Worm (Caenorhabditis elegans): ENCODE data around the gene srh-282.

Gene srh-282

ce11 chrIV:269107-269506 is 4.1 kb downstream of the srh-282 start, which contains the start of gene T21D12.11:
Gene T21D12.11, plus strand, starts transcription at chrIV:269407.
- TF ChIP-seq hrde-1 (tag; optimal IDR thresholded peaks at IDR 0.05; ENCODE audit: borderline replicate concordance): no peak
- no peak for TF ChIP-seq Y53G8AR.9 (GFP tag; conservative IDR thresholded peaks at IDR 0.05)
- TF ChIP-seq atf-7 (tag; optimal IDR thresholded peaks at IDR 0.05): no peak
- no peak for TF ChIP-seq pha-4 (tag; optimal IDR thresholded peaks at IDR 0.05)
- no peak for TF ChIP-seq nfyb-1 (GFP tag; IDR thresholded peaks at IDR 0.05)
- no peak for TF ChIP-seq aptf-3 (GFP tag; IDR thresholded peaks at IDR 0.05)

- no peak for TF ChIP-seq ceh-91 (GFP tag; IDR thresholded peaks at IDR 0.05)
- no peak for TF ChIP-seq somi-1 (GFP tag; optimal IDR thresholded peaks at IDR 0.05)
- no peak for TF ChIP-seq ceh-79 (tag; optimal IDR thresholded peaks at IDR 0.05)
Measured at ce11 chrIV:266148-266547, 7.1 kb downstream of the srh-282 start, which contains the start of gene T21D12.12. Gene T21D12.12, plus strand, starts transcription at chrIV:266448.

- TF ChIP-seq lin-35 (GFP tag; optimal IDR thresholded peaks at IDR 0.05): peak in 1 of 3 experiments; percentile 34
- peak; percentile 80; the same call in 1 of the 2 replicates for TF ChIP-seq hmg-1.2 (GFP tag; IDR thresholded peaks at IDR 0.05)
- TF ChIP-seq dpl-1 (GFP tag; optimal IDR thresholded peaks at IDR 0.05): no peak
- no peak for TF ChIP-seq ama-1 (optimal IDR thresholded peaks at IDR 0.05)
- TF ChIP-seq ama-1 (GFP tag; optimal IDR thresholded peaks at IDR 0.05): no peak
- no peak for TF ChIP-seq nfya-2 (GFP tag; IDR thresholded peaks at IDR 0.05)
Measured at ce11 chrIV:264182-264709, 9.0 kb downstream of the srh-282 start, which contains the start of gene pat-6. Gene pat-6, minus strand, starts transcription at chrIV:264232.

ce11 chrIV:262460-262859 is 10.7 kb downstream of the srh-282 start:
- TF ChIP-seq attf-6 (GFP tag; IDR thresholded peaks at IDR 0.05) (no peak), dox-1 (GFP tag; IDR thresholded peaks at IDR 0.05) (no peak), Y56A3A.18 (GFP tag; IDR thresholded peaks at IDR 0.05) (no peak), D2030.7 (GFP tag; IDR thresholded peaks at IDR 0.05) (no peak), egl-18 (GFP tag; IDR thresholded peaks at IDR 0.05) (no peak), rec-8 (tag; optimal IDR thresholded peaks at IDR 0.05) (no peak), somi-1 (GFP tag; optimal IDR thresholded peaks at IDR 0.05) (no peak), lin-26 (GFP tag; IDR thresholded peaks at IDR 0.05) (no peak), aptf-2 (GFP tag; conservative IDR thresholded peaks at IDR 0.05) (no peak), athp-1 (tag; optimal IDR thresholded peaks at IDR 0.05) (no peak), snpc-1.3 (tag; optimal IDR thresholded peaks at IDR 0.05; ENCODE audit: insufficient read depth) (no peak), Y53F4B.3 (GFP tag; IDR thresholded peaks at IDR 0.05) (no peak), hlh-12 (tag; optimal IDR thresholded peaks at IDR 0.05) (no peak), ztf-22 (GFP tag; optimal IDR thresholded peaks at IDR 0.05) (no peak), hmg-1.2 (GFP tag; IDR thresholded peaks at IDR 0.05) (no peak), F37B4.10 (GFP tag; IDR thresholded peaks at IDR 0.05) (no peak), Y53G8AR.9 (GFP tag; conservative IDR thresholded peaks at IDR 0.05) (no peak), repo-1 (tag; optimal IDR thresholded peaks at IDR 0.05) (no peak), ztf-26 (tag; optimal IDR thresholded peaks at IDR 0.05) (no peak)

- TF ChIP-seq lin-54 (GFP tag; optimal IDR thresholded peaks at IDR 0.05) (peak; percentile 79), efl-1 (GFP tag; optimal IDR thresholded peaks at IDR 0.05) (peak; percentile 55), T07F8.4 (tag; optimal IDR thresholded peaks at IDR 0.05) (no peak), lin-40 (tag; optimal IDR thresholded peaks at IDR 0.05) (peak; percentile 32), lin-35 (GFP tag; optimal IDR thresholded peaks at IDR 0.05) (peak in 1 of 3 experiments; percentile 90), akir-1 (GFP tag; optimal IDR thresholded peaks at IDR 0.05) (no peak), B0035.1 (tag; optimal IDR thresholded peaks at IDR 0.05) (no peak), atf-7 (tag; optimal IDR thresholded peaks at IDR 0.05) (no peak), hlh-26 (GFP tag; conservative IDR thresholded peaks at IDR 0.05) (no peak), lsy-27 (tag; optimal IDR thresholded peaks at IDR 0.05; ENCODE audit: borderline replicate concordance, insufficient read depth) (no peak), ama-1 (optimal IDR thresholded peaks at IDR 0.05) (no peak), ama-1 (GFP tag; optimal IDR thresholded peaks at IDR 0.05) (peak in 1 of 2 experiments; percentile 19), lin-26 (GFP tag; IDR thresholded peaks at IDR 0.05) (no peak), mcd-1 (GFP tag; IDR thresholded peaks at IDR 0.05) (peak; percentile 88), nhr-27 (tag; optimal IDR thresholded peaks at IDR 0.05) (no peak), egl-18 (GFP tag; IDR thresholded peaks at IDR 0.05) (no peak)
Measured at ce11 chrIV:261607-262006, 11.6 kb downstream of the srh-282 start, which contains the start of gene pqbp-1.1. Gene pqbp-1.1, minus strand, starts transcription at chrIV:261683.

All from whole organism, young adult.